Worm (Caenorhabditis elegans): ENCODE measurements around the gene Y27F2A.6.
"Not testable (repeated sequence)": the region's sequence is repeated elsewhere in the genome, so short reads cannot be mapped to it uniquely, and the experiment has no call there.

- TF ChIP-seq jun-1 (tag; optimal IDR thresholded peaks at IDR 0.05); unc-62 (GFP tag; optimal IDR thresholded peaks at IDR 0.05 in 1 of 2); unc-62 (tag; optimal IDR thresholded peaks at IDR 0.05); php-3 (GFP tag; IDR thresholded peaks at IDR 0.05); nhr-42 (GFP tag; IDR thresholded peaks at IDR 0.05); duxl-1 (tag; optimal IDR thresholded peaks at IDR 0.05; ENCODE audit: poor library complexity); nhr-237 (tag; optimal IDR thresholded peaks at IDR 0.05); snpc-4 (tag; optimal IDR thresholded peaks at IDR 0.05); pha-4 (GFP tag; IDR thresholded peaks at IDR 0.05); pha-4 (tag; optimal IDR thresholded peaks at IDR 0.05); fos-1 (tag; optimal IDR thresholded peaks at IDR 0.05): not testable (repeated sequence)
These were observed 38.6 kb downstream of the Y27F2A.6 start, which contains the start of gene sri-43 for ce11 chrII:3144552-3144951.

All from whole organism, L4 larva.